Fruit fly (Drosophila melanogaster): ENCODE measurements around the gene Ten-a.
A peak's percentile ranks its signal among the peaks of the same experiment; 100 is the strongest.

Gene Ten-a

DNA sequence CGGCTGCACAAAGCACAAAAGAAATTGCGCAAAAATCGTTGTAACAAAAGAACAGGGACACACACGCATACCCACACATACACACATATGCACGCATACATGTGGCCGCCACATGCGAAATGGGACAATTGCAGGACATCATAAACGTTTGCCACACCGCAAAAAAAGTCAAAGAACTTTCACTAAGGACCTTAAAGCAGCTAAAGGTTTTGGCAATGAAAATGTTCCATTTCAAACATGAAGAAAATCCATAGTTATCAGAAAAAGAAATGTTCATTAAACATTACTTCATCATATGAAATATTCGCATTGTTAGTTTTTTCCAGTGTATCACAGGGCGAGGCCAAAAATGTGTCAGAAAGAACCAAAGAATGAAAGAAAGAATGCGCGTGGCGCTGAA is 38.7 kb downstream of the Ten-a start (continued):
- no peak for TF ChIP-seq TFAM (GFP tag; optimal IDR thresholded peaks at IDR 0.05)
- TF ChIP-seq CG31441 (GFP tag; IDR thresholded peaks at IDR 0.05) = peak; percentile 35; the same call in 1 of the 2 replicates
- no peak for TF ChIP-seq kah (GFP tag; optimal IDR thresholded peaks at IDR 0.05)
- TF ChIP-seq Med (GFP tag) = peak; percentile 67
- TF ChIP-seq CG18599 (GFP tag; optimal IDR thresholded peaks at IDR 0.05) = peak; percentile 56
- peak; percentile 31 for TF ChIP-seq CG7556 (GFP tag; optimal IDR thresholded peaks at IDR 0.05)
- TF ChIP-seq Ets65A (GFP tag) = peak; percentile 94
- peak; percentile 36 for TF ChIP-seq abd-A (tag; optimal IDR thresholded peaks at IDR 0.05)
- TF ChIP-seq Xrp1 (GFP tag; IDR thresholded peaks at IDR 0.05) = peak; percentile 31; the same call in 1 of the 2 replicates
- TF ChIP-seq Ptx1 (GFP tag; IDR thresholded peaks at IDR 0.05) = 0 out of 2 replicates have a peak, but pooled peaks have one; percentile 14
- peak; percentile 31 for TF ChIP-seq Blimp-1 (GFP tag; optimal IDR thresholded peaks at IDR 0.05)
- no peak for TF ChIP-seq aop (GFP tag; IDR thresholded peaks at IDR 0.05)
- no peak for TF ChIP-seq CG31365 (tag; optimal IDR thresholded peaks at IDR 0.05)
- no peak for TF ChIP-seq CG11247 (GFP tag; IDR thresholded peaks at IDR 0.05)
- TF ChIP-seq CG11504 (tag; optimal IDR thresholded peaks at IDR 0.05) = peak; percentile 54
- TF ChIP-seq HLH4C (GFP tag; IDR thresholded peaks at IDR 0.05; ENCODE audit: partially characterized antibody) = no peak
- peak in 1 of 2 experiments; percentile 20 for TF ChIP-seq Hr51 (GFP tag; optimal IDR thresholded peaks at IDR 0.05)
- TF ChIP-seq CG2712 (tag; optimal IDR thresholded peaks at IDR 0.05) = peak; percentile 29
- TF ChIP-seq CG7839 (tag; optimal IDR thresholded peaks at IDR 0.05) = peak; percentile 42
- no peak for TF ChIP-seq CG7271 (tag; optimal IDR thresholded peaks at IDR 0.05)
- TF ChIP-seq ranshi (GFP tag; IDR thresholded peaks at IDR 0.05) = 0 out of 2 replicates have a peak, but pooled peaks have one; percentile 7
- peak; percentile 3 for TF ChIP-seq Oli (tag; optimal IDR thresholded peaks at IDR 0.05)
- TF ChIP-seq CG30403 (GFP tag; optimal IDR thresholded peaks at IDR 0.05) = peak; percentile 17
- TF ChIP-seq CG10979 (tag; optimal IDR thresholded peaks at IDR 0.05) = peak; percentile 30
- TF ChIP-seq H2.0 (GFP tag; IDR thresholded peaks at IDR 0.05) = peak; percentile 10; the same call in 1 of the 2 replicates
- TF ChIP-seq grau (tag; optimal IDR thresholded peaks at IDR 0.05) = peak; percentile 30
- TF ChIP-seq Bgb (GFP tag; IDR thresholded peaks at IDR 0.05; ENCODE audit: partially characterized antibody) = no peak
- peak in 1 of 3 experiments; percentile 7 for TF ChIP-seq lola (GFP tag; optimal IDR thresholded peaks at IDR 0.05)
- no peak for TF ChIP-seq CG14014 (GFP tag; IDR thresholded peaks at IDR 0.05)

DNA sequence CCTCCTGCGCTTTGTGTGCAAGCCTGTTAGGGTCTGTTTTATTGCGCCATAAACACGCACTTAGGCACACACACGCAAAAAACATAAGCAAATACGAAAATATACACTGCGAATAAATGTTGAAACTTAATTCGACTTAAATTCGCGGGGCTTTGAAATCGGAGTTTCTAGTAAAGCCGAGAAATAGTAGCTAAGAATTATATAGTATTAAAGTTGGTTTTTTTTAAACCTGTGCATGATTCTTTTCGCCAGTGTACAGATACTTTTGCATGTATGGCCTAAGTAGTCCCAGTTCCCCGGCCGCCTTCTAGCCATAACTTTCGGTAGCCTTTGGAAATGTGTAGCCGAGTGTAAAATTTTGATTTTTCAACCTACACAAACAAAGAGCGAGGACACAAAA is 40.9 kb downstream of the Ten-a start:
- TF ChIP-seq lov (optimal IDR thresholded peaks at IDR 0.05) (no peak), lov (GFP tag; IDR thresholded peaks at IDR 0.05) (no peak), CG10366 (GFP tag; IDR thresholded peaks at IDR 0.05) (no peak), fd96Cb (tag; optimal IDR thresholded peaks at IDR 0.05) (peak; percentile 18), dpn (GFP tag; optimal IDR thresholded peaks at IDR 0.05) (no peak), CG4360 (GFP tag; IDR thresholded peaks at IDR 0.05) (no peak), CG11398 (GFP tag; optimal IDR thresholded peaks at IDR 0.05) (no peak), al (GFP tag; IDR thresholded peaks at IDR 0.05) (no peak), vvl (GFP tag; IDR thresholded peaks at IDR 0.05) (no peak), vnd (GFP tag; IDR thresholded peaks at IDR 0.05; ENCODE audit: partially characterized antibody) (no peak), sr (GFP tag; IDR thresholded peaks at IDR 0.05) (no peak), Ets65A (GFP tag) (peak; percentile 90), CG12744 (GFP tag; optimal IDR thresholded peaks at IDR 0.05) (no peak), CG7372 (GFP tag; IDR thresholded peaks at IDR 0.05) (no peak), scrt (GFP tag; optimal IDR thresholded peaks at IDR 0.05) (no peak), cwo (GFP tag; optimal IDR thresholded peaks at IDR 0.05) (peak; percentile 10), Dp (GFP tag; optimal IDR thresholded peaks at IDR 0.05) (no peak), Tbp (GFP tag; optimal IDR thresholded peaks at IDR 0.05) (no peak), caup (GFP tag; optimal IDR thresholded peaks at IDR 0.05; ENCODE audit: severe bottlenecking) (peak; percentile 34), CG4328 (GFP tag; optimal IDR thresholded peaks at IDR 0.05) (no peak), slbo (GFP tag; IDR thresholded peaks at IDR 0.05) (peak; percentile 42; the same call in 1 of the 2 replicates), tll (GFP tag; optimal IDR thresholded peaks at IDR 0.05) (no peak), CG9609 (GFP tag; optimal IDR thresholded peaks at IDR 0.05) (no peak)
